Worm (Caenorhabditis elegans) whole organism, late embryonic: ENCODE measurements around the gene T26E4.18.
"Not testable (repeated sequence)": the region's sequence is repeated elsewhere in the genome, so short reads cannot be mapped to it uniquely, and the experiment has no call there.

Source experiments
- ceh-14 ChIP-seq: sonication (generic microtip); optimal IDR thresholded peaks from 2 replicates; lab custom pipeline; 2016; ENCODE audit warnings: missing genotype, missing genetic modification characterization, missing compliant biosample characterization
- dmd-4 ChIP-seq: sonication (generic microtip); optimal IDR thresholded peaks from 2 replicates; lab custom pipeline; 2016; ENCODE audit warnings: borderline replicate concordance, missing genetic modification characterization, missing compliant biosample characterization
- nfya-1 ChIP-seq: sonication (generic microtip); optimal IDR thresholded peaks from 2 replicates; lab custom pipeline; 2017; ENCODE audit warnings: missing genetic modification characterization, mild to moderate bottlenecking, missing compliant biosample characterization, antibody characterized with exemption, moderate library complexity
- nhr-232 ChIP-seq: sonication (generic microtip); optimal IDR thresholded peaks from 2 replicates; lab custom pipeline; 2016; ENCODE audit warnings: missing genetic modification characterization, missing compliant biosample characterization
- tbx-2 ChIP-seq: sonication (generic microtip); optimal IDR thresholded peaks from 2 replicates; lab custom pipeline; 2016; ENCODE audit warnings: missing genetic modification characterization, missing compliant biosample characterization
- unc-3 ChIP-seq, 2 experiments: fragments of 200-800 bp in 1 of 2; sonication (Bioruptor generic) in 1 of 2; sonication (generic microtip) in 1 of 2; conservative IDR thresholded peaks in 1 of 2; optimal IDR thresholded peaks in 1 of 2; 2 replicates each; pipeline versions ENCODE4 v1.3.6 to Lab custom; 2016 to 2022; ENCODE audit warnings: missing compliant biosample characterization in 2 of 2, missing genetic modification characterization in 2 of 2, missing genetic modification reagents in 1 of 2
- unc-86 ChIP-seq: sonication (generic microtip); optimal IDR thresholded peaks from 2 replicates; lab custom pipeline; 2016; ENCODE audit warnings: missing genetic modification characterization, missing compliant biosample characterization

ce11 chrV:15767385-15767784, 36.3 kb downstream of the T26E4.18 start:
- TF ChIP-seq unc-3 (GFP tag; conservative IDR thresholded peaks at IDR 0.05; lab: Robert Waterston, UW); unc-3 (tag; optimal IDR thresholded peaks at IDR 0.05; lab: Kevin White, UChicago); unc-86 (tag; lab: Kevin White, UChicago); ceh-14 (tag; lab: Kevin White, UChicago); dmd-4; nfya-1 (tag; lab: Kevin White, UChicago); tbx-2 (tag; lab: Kevin White, UChicago); nhr-232: not testable (repeated sequence)
